Worm (Caenorhabditis elegans) whole organism, late embryonic: ENCODE measurements around the gene com-1.

Experiments
- ceh-19 ChIP-seq: fragments of 200-800 bp; sonication (Bioruptor generic); optimal IDR thresholded peaks from 2 replicates; lab custom pipeline; 2018; ENCODE audit warnings: mild to moderate bottlenecking, missing genetic modification characterization, missing compliant biosample characterization
- elt-2 ChIP-seq: sonication (generic microtip); optimal IDR thresholded peaks from 2 replicates; lab custom pipeline; 2016; ENCODE audit warnings: missing genetic modification reagents, missing genetic modification characterization, missing compliant biosample characterization
- ets-4 ChIP-seq: sonication (generic microtip); optimal IDR thresholded peaks from 2 replicates; lab custom pipeline; 2016; ENCODE audit warnings: missing genetic modification characterization, missing compliant biosample characterization
- fkh-10 ChIP-seq: fragments of 150-350 bp; optimal IDR thresholded peaks from 2 replicates; lab custom pipeline; 2014; ENCODE audit warnings: missing biosample characterization, missing genetic modification reagents, missing genetic modification characterization
- gmeb-2 ChIP-seq: sonication (generic microtip); optimal IDR thresholded peaks from 2 replicates; lab custom pipeline; 2016; ENCODE audit warnings: missing genetic modification characterization, inconsistent platforms, missing compliant biosample characterization
- hlh-30 ChIP-seq: sonication (generic microtip); optimal IDR thresholded peaks from 2 replicates; lab custom pipeline; 2017; ENCODE audit warnings: antibody characterized with exemption, missing genetic modification characterization, missing compliant biosample characterization; ENCODE audit not compliant: insufficient read depth
- hlh-8 ChIP-seq: sonication (generic microtip); optimal IDR thresholded peaks from 2 replicates; lab custom pipeline; 2016; ENCODE audit warnings: missing genotype, missing genetic modification characterization, missing compliant biosample characterization
- mec-3 ChIP-seq: sonication (generic microtip); optimal IDR thresholded peaks from 2 replicates; lab custom pipeline; 2016; ENCODE audit warnings: borderline replicate concordance, missing genetic modification characterization, missing compliant biosample characterization
- pha-4 ChIP-seq: fragments of 150-350 bp; optimal IDR thresholded peaks from 2 replicates; lab custom pipeline; 2018; ENCODE audit warnings: missing biosample characterization, missing genetic modification reagents, missing genetic modification characterization
- rnt-1 ChIP-seq: sonication (generic microtip); optimal IDR thresholded peaks from 2 replicates; lab custom pipeline; 2016; ENCODE audit warnings: missing genetic modification characterization, missing compliant biosample characterization
- unc-86 ChIP-seq: sonication (generic microtip); optimal IDR thresholded peaks from 2 replicates; lab custom pipeline; 2016; ENCODE audit warnings: missing genetic modification characterization, missing compliant biosample characterization

- TF ChIP-seq mec-3, result no peak
- no peak for TF ChIP-seq elt-2
- no peak for TF ChIP-seq ets-4 (tag; lab: Kevin White, UChicago)
- TF ChIP-seq rnt-1 (tag; lab: Kevin White, UChicago), result no peak
- no peak for TF ChIP-seq ceh-19 (GFP tag; lab: Kevin White, UChicago)
- no peak for TF ChIP-seq hlh-8
- no peak for TF ChIP-seq fkh-10 (GFP tag; lab: Kevin White, UChicago)
- TF ChIP-seq gmeb-2, result no peak
- no peak for TF ChIP-seq pha-4 (tag; lab: Kevin White, UChicago)
- TF ChIP-seq hlh-30, result no peak
- TF ChIP-seq unc-86, result no peak
Observed at ce11 chrIII:10880083-10880482, 16.1 kb upstream of the com-1 start, which contains the start of gene C44B9.3.
